Worm (Caenorhabditis elegans): ENCODE results near the gene ref-2.

DNA sequence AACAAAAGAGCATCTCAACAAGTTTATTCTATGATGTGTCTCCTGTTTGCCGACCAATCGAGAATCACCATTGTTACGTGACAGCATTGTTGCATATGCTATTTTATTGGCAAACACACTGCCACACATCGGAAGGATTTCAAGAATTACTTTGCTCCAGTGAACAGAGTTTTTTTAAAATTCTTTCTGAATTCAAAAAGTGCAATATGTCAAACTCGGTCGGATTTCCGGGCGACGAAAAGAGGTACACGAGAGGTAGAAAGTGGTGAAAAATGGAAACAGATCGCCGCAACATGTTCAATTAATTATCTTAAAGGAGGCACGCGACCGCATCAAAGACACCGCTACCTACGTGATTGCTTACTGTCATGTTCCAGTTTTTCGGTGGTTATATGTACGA, 6.0 kb downstream of the ref-2 start:
- TF ChIP-seq ama-1 (optimal IDR thresholded peaks at IDR 0.05) (no peak), ZK546.5 (tag; optimal IDR thresholded peaks at IDR 0.05) (no peak), elt-3 (tag; optimal IDR thresholded peaks at IDR 0.05) (no peak), sea-2 (GFP tag; optimal IDR thresholded peaks at IDR 0.05) (no peak), lin-15B (tag; optimal IDR thresholded peaks at IDR 0.05) (no peak), nfya-1 (tag; optimal IDR thresholded peaks at IDR 0.05; ENCODE audit: insufficient read depth) (no peak), mdl-1 (tag; optimal IDR thresholded peaks at IDR 0.05) (no peak), fkh-10 (GFP tag; optimal IDR thresholded peaks at IDR 0.05) (no peak)
